Worm (Caenorhabditis elegans) whole organism, young adult: ENCODE data around the gene C44B11.4.
A peak's percentile ranks its signal among the peaks of the same experiment; 100 is the strongest.
"Not testable (repeated sequence)": the region's sequence is repeated elsewhere in the genome, so short reads cannot be mapped to it uniquely, and the experiment has no call there.

ENCODE experiments used
- D2030.7 ChIP-seq: fragments of 200-800 bp; sonication (Bioruptor generic); IDR thresholded peaks from 2 replicates; pipeline ENCODE4 v1.3.6; 2022; ENCODE audit warnings: missing genetic modification reagents, missing genetic modification characterization, missing compliant biosample characterization
- attf-6 ChIP-seq: fragments of 200-800 bp; sonication (Bioruptor generic); IDR thresholded peaks from 2 replicates; pipeline ENCODE4 v1.3.6; 2022; ENCODE audit warnings: missing genetic modification reagents, missing genetic modification characterization, missing compliant biosample characterization
- ceh-79 ChIP-seq: sonication (generic microtip); optimal IDR thresholded peaks from 2 replicates; lab custom pipeline; 2017; ENCODE audit warnings: mild to moderate bottlenecking, missing genetic modification characterization, missing compliant biosample characterization
- dpl-1 ChIP-seq: fragments of 150-350 bp; optimal IDR thresholded peaks from 2 replicates; lab custom pipeline; 2014; ENCODE audit warnings: missing biosample characterization, missing genetic modification reagents, missing genetic modification characterization
- him-1 ChIP-seq: sonication (generic microtip); optimal IDR thresholded peaks from 2 replicates; lab custom pipeline; 2016; ENCODE audit warnings: missing genotype, missing genetic modification reagents, missing genetic modification characterization, missing compliant biosample characterization
- let-607 ChIP-seq, 2 experiments: fragments of 200-800 bp in 1 of 2; sonication (Bioruptor generic) in 1 of 2; sonication (generic microtip) in 1 of 2; optimal IDR thresholded peaks; 2 replicates each; lab custom pipeline; 2016 to 2018; ENCODE audit warnings: mild to moderate bottlenecking in 2 of 2, missing compliant biosample characterization in 2 of 2, missing genetic modification characterization in 2 of 2, moderate library complexity in 2 of 2, missing genotype in 1 of 2
- lin-54 ChIP-seq: fragments of 200-800 bp; sonication (Bioruptor generic); optimal IDR thresholded peaks from 2 replicates; lab custom pipeline; 2018; ENCODE audit warnings: mild to moderate bottlenecking, missing genetic modification characterization, missing compliant biosample characterization
- madf-8 ChIP-seq: fragments of 200-800 bp; sonication (Bioruptor generic); conservative IDR thresholded peaks from 2 replicates; pipeline ENCODE4 v1.3.6; 2022; ENCODE audit warnings: missing genetic modification reagents, missing genetic modification characterization, missing compliant biosample characterization
- nhr-120 ChIP-seq: fragments of 200-800 bp; sonication (Bioruptor generic); IDR thresholded peaks from 2 replicates; pipeline ENCODE4 v1.3.6; 2022; ENCODE audit warnings: missing genetic modification characterization, missing compliant biosample characterization
- rpc-1 ChIP-seq, 2 experiments: fragments of 150-350 bp in 1 of 2; sonication (generic microtip) in 1 of 2; optimal IDR thresholded peaks; 2 replicates each; lab custom pipeline; 2014 to 2018; ENCODE audit warnings: missing biosample characterization in 1 of 2, missing genetic modification characterization in 1 of 2, missing genetic modification reagents in 1 of 2, missing genotype in 1 of 2
- tbx-9 ChIP-seq: sonication (generic microtip); optimal IDR thresholded peaks from 2 replicates; lab custom pipeline; 2016; ENCODE audit warnings: borderline replicate concordance, missing genetic modification characterization, inconsistent platforms, missing compliant biosample characterization

ce11 chrIII:3192464-3192863, 48.9 kb upstream of the C44B11.4 start:
- TF ChIP-seq him-1; ceh-79 (tag; lab: Kevin White, UChicago); lin-54 (GFP tag; lab: Kevin White, UChicago); dpl-1 (GFP tag; lab: Kevin White, UChicago); tbx-9 (tag; lab: Kevin White, UChicago); madf-8; nhr-120 (GFP tag; lab: Robert Waterston, UW); let-607 (tag; optimal IDR thresholded peaks at IDR 0.05; lab: Kevin White, UChicago); rpc-1 (optimal IDR thresholded peaks at IDR 0.05; lab: Kevin White, UChicago); rpc-1 (tag; optimal IDR thresholded peaks at IDR 0.05; lab: Kevin White, UChicago): not testable (repeated sequence)
- TF ChIP-seq attf-6 = 0 out of 2 replicates have a peak, but pooled peaks have one; percentile 59
- TF ChIP-seq D2030.7 (GFP tag; lab: Robert Waterston, UW) = 0 out of 2 replicates have a peak, but pooled peaks have one; percentile 14
